Worm (Caenorhabditis elegans) whole organism, L4 larva: ENCODE measurements around the gene F49C12.7.

Experiments
- D1046.2 ChIP-seq: fragments of 200-800 bp; sonication (Bioruptor generic); IDR thresholded peaks from 2 replicates; pipeline ENCODE4 v1.3.6; 2022; ENCODE audit warnings: missing genetic modification characterization, missing compliant biosample characterization
- F26F4.8 ChIP-seq: fragments of 200-800 bp; sonication (Bioruptor generic); conservative IDR thresholded peaks from 2 replicates; pipeline ENCODE4 v1.3.6; 2022; ENCODE audit warnings: missing genetic modification characterization, missing compliant biosample characterization
- F37D6.2 ChIP-seq: sonication (generic microtip); optimal IDR thresholded peaks from 2 replicates; lab custom pipeline; 2016; ENCODE audit warnings: mild to moderate bottlenecking, missing genetic modification characterization, missing compliant biosample characterization
- F44E2.7 ChIP-seq: fragments of 200-800 bp; sonication (Bioruptor generic); IDR thresholded peaks from 2 replicates; pipeline ENCODE4 v2.1.2; 2022; ENCODE audit warnings: missing genetic modification characterization, missing compliant biosample characterization
- T20F7.1 ChIP-seq: fragments of 200-800 bp; sonication (Bioruptor generic); optimal IDR thresholded peaks from 2 replicates; lab custom pipeline; 2018; ENCODE audit warnings: mild to moderate bottlenecking, missing genetic modification characterization, missing compliant biosample characterization
- Y105C5A.15 ChIP-seq: fragments of 200-800 bp; sonication (Bioruptor generic); IDR thresholded peaks from 2 replicates; pipeline ENCODE4 v1.3.6; 2022; ENCODE audit warnings: missing genetic modification characterization, missing compliant biosample characterization
- Y48G9A.11 ChIP-seq: fragments of 200-800 bp; sonication (Bioruptor generic); IDR thresholded peaks from 2 replicates; pipeline ENCODE4 v1.3.6; 2022; ENCODE audit warnings: missing genetic modification reagents, missing genetic modification characterization, missing compliant biosample characterization
- Y75B8A.6 ChIP-seq: fragments of 200-800 bp; sonication (Bioruptor generic); IDR thresholded peaks from 2 replicates; pipeline ENCODE4 v1.3.6; 2022; ENCODE audit warnings: missing genetic modification reagents, missing genetic modification characterization, missing compliant biosample characterization
- aha-1 ChIP-seq: fragments of 150-350 bp; peaks from one replicate; lab custom pipeline; 2014; ENCODE audit warnings: missing biosample characterization, missing genetic modification characterization
- ama-1 ChIP-seq: fragments of 150-350 bp; optimal IDR thresholded peaks from 2 replicates; lab custom pipeline; 2014; ENCODE audit warnings: inconsistent platforms, mixed read lengths
- arid-1 ChIP-seq: fragments of 200-800 bp; sonication (Bioruptor generic); conservative IDR thresholded peaks from 2 replicates; pipeline ENCODE4 v1.3.6; 2022; ENCODE audit warnings: missing genetic modification reagents, missing genetic modification characterization, missing compliant biosample characterization
- ceh-32 ChIP-seq: sonication (generic microtip); optimal IDR thresholded peaks from 2 replicates; lab custom pipeline; 2016; ENCODE audit warnings: mild to moderate bottlenecking, missing genetic modification characterization, missing compliant biosample characterization; ENCODE audit not compliant: poor library complexity
- daf-16 ChIP-seq, 3 experiments: sonication (generic microtip); optimal IDR thresholded peaks; 2 replicates each; lab custom pipeline; 2016 to 2017; ENCODE audit warnings: missing genetic modification characterization in 3 of 3, missing genetic modification reagents in 3 of 3, mild to moderate bottlenecking in 2 of 3, missing compliant biosample characterization in 2 of 3, missing biosample characterization in 1 of 3, moderate library complexity in 1 of 3
- dmd-8 ChIP-seq: fragments of 200-800 bp; sonication (Bioruptor generic); IDR thresholded peaks from 2 replicates; pipeline ENCODE4 v1.3.6; 2022; ENCODE audit warnings: missing genetic modification characterization, missing compliant biosample characterization
- duxl-1 ChIP-seq: sonication (generic microtip); optimal IDR thresholded peaks from 2 replicates; lab custom pipeline; 2016; ENCODE audit warnings: mild to moderate bottlenecking, missing genetic modification characterization, moderate library complexity, missing compliant biosample characterization; ENCODE audit not compliant: poor library complexity
- egl-27 ChIP-seq: sonication (generic microtip); optimal IDR thresholded peaks from 3 replicates; lab custom pipeline; 2017; ENCODE audit warnings: missing biosample characterization, missing genetic modification reagents, missing genetic modification characterization
- gei-8 ChIP-seq: fragments of 200-800 bp; sonication (Bioruptor generic); optimal IDR thresholded peaks from 2 replicates; lab custom pipeline; 2018; ENCODE audit warnings: mild to moderate bottlenecking, missing genetic modification characterization, missing compliant biosample characterization
- hlh-30 ChIP-seq: sonication (generic microtip); optimal IDR thresholded peaks from 2 replicates; lab custom pipeline; 2017; ENCODE audit warnings: antibody characterized with exemption, mild to moderate bottlenecking, missing genetic modification characterization, missing compliant biosample characterization; ENCODE audit not compliant: insufficient read depth
- lim-7 ChIP-seq: fragments of 200-800 bp; sonication (Bioruptor generic); IDR thresholded peaks from 2 replicates; pipeline ENCODE4 v1.3.6; 2022; ENCODE audit warnings: missing genetic modification characterization, missing compliant biosample characterization
- lin-13 ChIP-seq: fragments of 150-350 bp; optimal IDR thresholded peaks from 2 replicates; lab custom pipeline; 2014; ENCODE audit warnings: missing biosample characterization, missing genetic modification reagents, missing genetic modification characterization
- lin-38 ChIP-seq: fragments of 200-800 bp; sonication (Bioruptor generic); IDR thresholded peaks from 2 replicates; pipeline ENCODE4 v1.3.6; 2022; ENCODE audit warnings: missing genetic modification reagents, missing genetic modification characterization, missing compliant biosample characterization
- madf-9 ChIP-seq: fragments of 200-800 bp; sonication (Bioruptor generic); conservative IDR thresholded peaks from 2 replicates; pipeline ENCODE4 v1.3.6; 2022; ENCODE audit warnings: missing genetic modification reagents, missing genetic modification characterization, missing compliant biosample characterization
- mdl-1 ChIP-seq, 2 experiments: fragments of 150-350 bp in 1 of 2; sonication (generic microtip) in 1 of 2; optimal IDR thresholded peaks; 2 replicates each; lab custom pipeline; 2014 to 2017; ENCODE audit warnings: missing biosample characterization in 2 of 2, missing genetic modification characterization in 2 of 2
- mxl-2 ChIP-seq: fragments of 200-800 bp; sonication (Bioruptor generic); conservative IDR thresholded peaks from 2 replicates; pipeline ENCODE4 v1.3.6; 2022; ENCODE audit warnings: missing genetic modification reagents, missing genetic modification characterization, missing compliant biosample characterization
- nhr-10 ChIP-seq: fragments of 150-350 bp; optimal IDR thresholded peaks from 2 replicates; lab custom pipeline; 2014; ENCODE audit warnings: missing biosample characterization, missing genetic modification characterization
- nhr-11 ChIP-seq: fragments of 150-350 bp; optimal IDR thresholded peaks from 2 replicates; lab custom pipeline; 2014; ENCODE audit warnings: missing biosample characterization, missing genetic modification characterization
- nhr-111 ChIP-seq: fragments of 200-800 bp; sonication (Bioruptor generic); optimal IDR thresholded peaks from 2 replicates; lab custom pipeline; 2018; ENCODE audit warnings: mild to moderate bottlenecking, missing genetic modification characterization, missing compliant biosample characterization
- nhr-25 ChIP-seq: sonication (generic microtip); optimal IDR thresholded peaks from 2 replicates; lab custom pipeline; 2017; ENCODE audit warnings: missing genetic modification characterization, mild to moderate bottlenecking, missing compliant biosample characterization, antibody characterized with exemption, moderate library complexity, borderline replicate concordance; ENCODE audit not compliant: insufficient read depth
- nhr-42 ChIP-seq: fragments of 200-800 bp; sonication (Bioruptor generic); IDR thresholded peaks from 2 replicates; pipeline ENCODE4 v1.3.6; 2022; ENCODE audit warnings: missing genetic modification characterization, missing compliant biosample characterization
- nhr-48 ChIP-seq: sonication (generic microtip); optimal IDR thresholded peaks from 2 replicates; lab custom pipeline; 2016; ENCODE audit warnings: mild to moderate bottlenecking, missing genetic modification characterization, missing compliant biosample characterization
- pqm-1 ChIP-seq: sonication (generic microtip); optimal IDR thresholded peaks from 2 replicates; lab custom pipeline; 2017; ENCODE audit warnings: missing biosample characterization, missing genetic modification characterization
- spr-1 ChIP-seq: sonication (generic microtip); optimal IDR thresholded peaks from 2 replicates; lab custom pipeline; 2016; ENCODE audit warnings: mild to moderate bottlenecking, missing genetic modification characterization, missing compliant biosample characterization
- spr-3 ChIP-seq: fragments of 200-800 bp; sonication (Bioruptor generic); optimal IDR thresholded peaks from 2 replicates; lab custom pipeline; 2018; ENCODE audit warnings: mild to moderate bottlenecking, missing genetic modification characterization, missing compliant biosample characterization
- unc-62 ChIP-seq, 3 experiments: fragments of 150-350 bp in 1 of 3; sonication (generic microtip); optimal IDR thresholded peaks in 2 of 3; peaks in 1 of 3; 1 replicate in 1 of 3; 2 replicates in 2 of 3; lab custom pipeline; 2014 to 2017; ENCODE audit warnings: missing biosample characterization in 3 of 3, missing genetic modification characterization in 3 of 3, missing genetic modification reagents in 3 of 3, missing genotype in 1 of 3
- zag-1 ChIP-seq: fragments of 150-350 bp; optimal IDR thresholded peaks from 2 replicates; lab custom pipeline; 2014; ENCODE audit warnings: missing biosample characterization, missing genetic modification characterization
- zfp-3 ChIP-seq: fragments of 200-800 bp; sonication (Bioruptor generic); conservative IDR thresholded peaks from 2 replicates; pipeline ENCODE4 v1.3.6; 2022; ENCODE audit warnings: missing genetic modification reagents, missing genetic modification characterization, missing compliant biosample characterization
- zip-11 ChIP-seq: fragments of 200-800 bp; sonication (Bioruptor generic); IDR thresholded peaks from 2 replicates; pipeline ENCODE4 v1.3.6; 2022; ENCODE audit warnings: missing genetic modification characterization, missing compliant biosample characterization
- ztf-11 ChIP-seq: fragments of 150-350 bp; optimal IDR thresholded peaks from 2 replicates; lab custom pipeline; 2014; ENCODE audit warnings: missing biosample characterization, missing genetic modification characterization

Gene F49C12.7

ce11 chrIV:9320023-9320422 lies 7.3 kb upstream of the F49C12.7 start:
- no peak for TF ChIP-seq Y75B8A.6
- TF ChIP-seq daf-16 (GFP tag; optimal IDR thresholded peaks at IDR 0.05; lab: Kevin White, UChicago) = no peak
- TF ChIP-seq daf-16 (tag; optimal IDR thresholded peaks at IDR 0.05; lab: Kevin White, UChicago) = peak; percentile 18
- TF ChIP-seq spr-3 (GFP tag; lab: Kevin White, UChicago) = no peak
- TF ChIP-seq nhr-25 (tag; lab: Kevin White, UChicago) = no peak
- TF ChIP-seq arid-1 (GFP tag; lab: Robert Waterston, UW) = 0 out of 2 replicates have a peak, but pooled peaks have one; percentile 41
- no peak for TF ChIP-seq nhr-42 (GFP tag; lab: Robert Waterston, UW)
- no peak for TF ChIP-seq madf-9 (GFP tag; lab: Robert Waterston, UW)
- TF ChIP-seq ztf-11 = no peak
- no peak for TF ChIP-seq egl-27 (tag; lab: Kevin White, UChicago)
- TF ChIP-seq Y48G9A.11 (GFP tag; lab: Robert Waterston, UW) = 0 out of 2 replicates have a peak, but pooled peaks have one; percentile 30
- TF ChIP-seq T20F7.1 (GFP tag; lab: Kevin White, UChicago) = no peak
- TF ChIP-seq unc-62 (GFP tag; optimal IDR thresholded peaks at IDR 0.05 in 1 of 2; lab: Kevin White, UChicago) = peak in 1 of 2 experiments; percentile 51
- no peak for TF ChIP-seq unc-62 (tag; optimal IDR thresholded peaks at IDR 0.05; lab: Kevin White, UChicago)
- TF ChIP-seq hlh-30 (tag; lab: Kevin White, UChicago) = no peak
- no peak for TF ChIP-seq zag-1
- TF ChIP-seq spr-1 (tag; lab: Kevin White, UChicago) = no peak
- TF ChIP-seq gei-8 = peak; percentile 30
- 0 out of 2 replicates have a peak, but pooled peaks have one; percentile 40 for TF ChIP-seq Y105C5A.15 (GFP tag; lab: Robert Waterston, UW)
- peak; percentile 31 for TF ChIP-seq ama-1 (lab: Kevin White, UChicago)
- no peak for TF ChIP-seq F44E2.7 (GFP tag; lab: Robert Waterston, UW)
- TF ChIP-seq duxl-1 (tag; lab: Kevin White, UChicago) = no peak
- TF ChIP-seq nhr-11 = no peak
- TF ChIP-seq nhr-10 (tag; lab: Kevin White, UChicago) = no peak
- TF ChIP-seq dmd-8 (GFP tag; lab: Robert Waterston, UW) = no peak
- no peak for TF ChIP-seq nhr-48 (tag; lab: Kevin White, UChicago)

- TF ChIP-seq lin-13 (GFP tag; lab: Kevin White, UChicago) = no peak
- no peak for TF ChIP-seq nhr-111
- TF ChIP-seq zip-11 (GFP tag; lab: Robert Waterston, UW) = no peak
- no peak for TF ChIP-seq mxl-2 (GFP tag; lab: Robert Waterston, UW)
- TF ChIP-seq F37D6.2 = no peak
- TF ChIP-seq lim-7 (GFP tag; lab: Robert Waterston, UW) = no peak
- no peak for TF ChIP-seq hlh-30 (tag; lab: Kevin White, UChicago)
- no peak for TF ChIP-seq zfp-3 (GFP tag; lab: Robert Waterston, UW)
- no peak for TF ChIP-seq F26F4.8 (GFP tag; lab: Robert Waterston, UW)
- TF ChIP-seq pqm-1 = no peak
- TF ChIP-seq mdl-1 (tag; optimal IDR thresholded peaks at IDR 0.05; lab: Kevin White, UChicago) = no peak
- TF ChIP-seq ceh-32 (tag; lab: Kevin White, UChicago) = no peak
- TF ChIP-seq D1046.2 (GFP tag; lab: Robert Waterston, UW) = no peak
- no peak for TF ChIP-seq gei-8
Observed at ce11 chrIV:9319080-9319479, 6.4 kb upstream of the F49C12.7 start, which contains the start of the genes F49C12.11 and nemt-1. Gene F49C12.11 (plus strand): TSS chrIV:9319380. Gene nemt-1 (minus strand): TSS chrIV:9319439.

- TF ChIP-seq lin-38 (GFP tag; lab: Robert Waterston, UW) (peak; percentile 55), aha-1 (tag; lab: Kevin White, UChicago) (peak; percentile 75), spr-3 (GFP tag; lab: Kevin White, UChicago) (no peak)
Observed at ce11 chrIV:9318147-9318546, 5.4 kb upstream of the F49C12.7 start.
